Worm (Caenorhabditis elegans) whole organism, L4 larva: ENCODE measurements around the gene imph-1.

ENCODE experiments used
- F26F4.8 ChIP-seq: fragments of 200-800 bp; sonication (Bioruptor generic); conservative IDR thresholded peaks from 2 replicates; pipeline ENCODE4 v1.3.6; 2022; ENCODE audit warnings: missing genetic modification characterization, missing compliant biosample characterization
- T20F7.1 ChIP-seq: fragments of 200-800 bp; sonication (Bioruptor generic); optimal IDR thresholded peaks from 2 replicates; lab custom pipeline; 2018; ENCODE audit warnings: mild to moderate bottlenecking, missing genetic modification characterization, missing compliant biosample characterization
- Y105C5A.15 ChIP-seq: fragments of 200-800 bp; sonication (Bioruptor generic); IDR thresholded peaks from 2 replicates; pipeline ENCODE4 v1.3.6; 2022; ENCODE audit warnings: missing genetic modification characterization, missing compliant biosample characterization
- Y75B8A.6 ChIP-seq: fragments of 200-800 bp; sonication (Bioruptor generic); IDR thresholded peaks from 2 replicates; pipeline ENCODE4 v1.3.6; 2022; ENCODE audit warnings: missing genetic modification reagents, missing genetic modification characterization, missing compliant biosample characterization
- ZK546.5 ChIP-seq, 2 experiments: sonication (generic microtip); optimal IDR thresholded peaks; 2 replicates each; lab custom pipeline; 2017; ENCODE audit warnings: missing biosample characterization in 2 of 2, missing genetic modification characterization in 2 of 2
- ama-1 ChIP-seq: fragments of 150-350 bp; optimal IDR thresholded peaks from 2 replicates; lab custom pipeline; 2014; ENCODE audit warnings: inconsistent platforms, mixed read lengths
- attf-4 ChIP-seq: sonication (generic microtip); optimal IDR thresholded peaks from 3 replicates; lab custom pipeline; 2017; ENCODE audit warnings: missing biosample characterization, missing genetic modification characterization
- ceh-82 ChIP-seq: sonication (generic microtip); optimal IDR thresholded peaks from 2 replicates; lab custom pipeline; 2017; ENCODE audit warnings: missing biosample characterization, missing genetic modification characterization
- ces-1 ChIP-seq: fragments of 150-350 bp; sonication (generic microtip); optimal IDR thresholded peaks from 4 replicates; lab custom pipeline; 2014; ENCODE audit warnings: missing biosample characterization, missing genetic modification reagents, missing genetic modification characterization
- daf-16 ChIP-seq, 3 experiments: sonication (generic microtip); optimal IDR thresholded peaks; 2 replicates each; lab custom pipeline; 2016 to 2017; ENCODE audit warnings: missing genetic modification characterization in 3 of 3, missing genetic modification reagents in 3 of 3, mild to moderate bottlenecking in 2 of 3, missing compliant biosample characterization in 2 of 3, missing biosample characterization in 1 of 3, moderate library complexity in 1 of 3
- dmd-6 ChIP-seq: fragments of 200-800 bp; sonication (Bioruptor generic); IDR thresholded peaks from 2 replicates; pipeline ENCODE4 v1.3.6; 2022; ENCODE audit warnings: missing genetic modification reagents, missing genetic modification characterization, missing compliant biosample characterization
- dmd-9 ChIP-seq: fragments of 200-800 bp; sonication (Bioruptor generic); IDR thresholded peaks from 2 replicates; pipeline ENCODE4 v1.3.6; 2022; ENCODE audit warnings: missing genetic modification reagents, missing genetic modification characterization, missing compliant biosample characterization
- dpl-1 ChIP-seq: fragments of 150-350 bp; optimal IDR thresholded peaks from 2 replicates; lab custom pipeline; 2014; ENCODE audit warnings: missing biosample characterization, missing genetic modification reagents, missing genetic modification characterization
- dve-1 ChIP-seq: sonication (generic microtip); optimal IDR thresholded peaks from 2 replicates; lab custom pipeline; 2017; ENCODE audit warnings: antibody characterized with exemption, mild to moderate bottlenecking, missing genetic modification characterization, missing compliant biosample characterization; ENCODE audit not compliant: insufficient read depth
- hlh-11 ChIP-seq: fragments of 200-800 bp; sonication (Bioruptor generic); optimal IDR thresholded peaks from 2 replicates; lab custom pipeline; 2018; ENCODE audit warnings: mild to moderate bottlenecking, missing genetic modification characterization, missing compliant biosample characterization
- lim-7 ChIP-seq: fragments of 200-800 bp; sonication (Bioruptor generic); IDR thresholded peaks from 2 replicates; pipeline ENCODE4 v1.3.6; 2022; ENCODE audit warnings: missing genetic modification characterization, missing compliant biosample characterization
- lin-13 ChIP-seq: fragments of 150-350 bp; optimal IDR thresholded peaks from 2 replicates; lab custom pipeline; 2014; ENCODE audit warnings: missing biosample characterization, missing genetic modification reagents, missing genetic modification characterization
- lsy-2 ChIP-seq, 2 experiments: fragments of 150-350 bp in 1 of 2; sonication (generic microtip) in 1 of 2; optimal IDR thresholded peaks; 2 replicates each; lab custom pipeline; 2014 to 2017; ENCODE audit warnings: missing biosample characterization in 2 of 2, missing genetic modification characterization in 2 of 2
- madf-9 ChIP-seq: fragments of 200-800 bp; sonication (Bioruptor generic); conservative IDR thresholded peaks from 2 replicates; pipeline ENCODE4 v1.3.6; 2022; ENCODE audit warnings: missing genetic modification reagents, missing genetic modification characterization, missing compliant biosample characterization
- mdt-29 ChIP-seq: fragments of 200-800 bp; sonication (Bioruptor generic); IDR thresholded peaks from 2 replicates; pipeline ENCODE4 v1.3.6; 2022; ENCODE audit warnings: missing genetic modification reagents, missing genetic modification characterization, missing compliant biosample characterization
- mep-1 ChIP-seq: fragments of 150-350 bp; sonication (generic microtip); optimal IDR thresholded peaks from 3 replicates; lab custom pipeline; 2014; ENCODE audit warnings: missing biosample characterization, missing genetic modification characterization
- mes-2 ChIP-seq: sonication (generic microtip); optimal IDR thresholded peaks from 2 replicates; lab custom pipeline; 2016; ENCODE audit warnings: missing genotype, mild to moderate bottlenecking, missing genetic modification characterization, missing compliant biosample characterization; ENCODE audit not compliant: poor library complexity, severe bottlenecking
- nhr-11 ChIP-seq: fragments of 150-350 bp; optimal IDR thresholded peaks from 2 replicates; lab custom pipeline; 2014; ENCODE audit warnings: missing biosample characterization, missing genetic modification characterization
- nhr-237 ChIP-seq: sonication (generic microtip); optimal IDR thresholded peaks from 2 replicates; lab custom pipeline; 2017; ENCODE audit warnings: missing biosample characterization, missing genetic modification characterization
- nhr-25 ChIP-seq: sonication (generic microtip); optimal IDR thresholded peaks from 2 replicates; lab custom pipeline; 2017; ENCODE audit warnings: missing genetic modification characterization, mild to moderate bottlenecking, missing compliant biosample characterization, antibody characterized with exemption, moderate library complexity, borderline replicate concordance; ENCODE audit not compliant: insufficient read depth
- nhr-77 ChIP-seq: fragments of 150-350 bp; optimal IDR thresholded peaks from 2 replicates; lab custom pipeline; 2014; ENCODE audit warnings: missing biosample characterization, missing genetic modification characterization
- pha-4 ChIP-seq, 2 experiments: fragments of 150-350 bp in 1 of 2; fragments of 200-800 bp in 1 of 2; sonication (Bioruptor generic) in 1 of 2; IDR thresholded peaks in 1 of 2; optimal IDR thresholded peaks in 1 of 2; 2 replicates each; pipeline versions ENCODE4 v1.3.6 to Lab custom; 2014 to 2022; ENCODE audit warnings: missing genetic modification characterization in 2 of 2, missing genetic modification reagents in 2 of 2, missing biosample characterization in 1 of 2, missing compliant biosample characterization in 1 of 2
- php-3 ChIP-seq: fragments of 200-800 bp; sonication (Bioruptor generic); IDR thresholded peaks from 2 replicates; pipeline ENCODE4 v1.3.6; 2022; ENCODE audit warnings: missing genetic modification reagents, missing genetic modification characterization, missing compliant biosample characterization
- saeg-2 ChIP-seq: fragments of 200-800 bp; sonication (Bioruptor generic); IDR thresholded peaks from 2 replicates; pipeline ENCODE4 v1.3.6; 2022; ENCODE audit warnings: missing genetic modification reagents, missing genetic modification characterization, missing compliant biosample characterization
- snpc-4 ChIP-seq: fragments of 150-350 bp; optimal IDR thresholded peaks from 2 replicates; lab custom pipeline; 2014; ENCODE audit warnings: missing biosample characterization, missing genetic modification characterization
- tra-1 ChIP-seq: fragments of 200-800 bp; sonication (Bioruptor generic); IDR thresholded peaks from 2 replicates; pipeline ENCODE4 v1.3.6; 2022; ENCODE audit warnings: missing genetic modification reagents, missing genetic modification characterization, missing compliant biosample characterization
- unc-62 ChIP-seq, 3 experiments: fragments of 150-350 bp in 1 of 3; sonication (generic microtip); optimal IDR thresholded peaks in 2 of 3; peaks in 1 of 3; 1 replicate in 1 of 3; 2 replicates in 2 of 3; lab custom pipeline; 2014 to 2017; ENCODE audit warnings: missing biosample characterization in 3 of 3, missing genetic modification characterization in 3 of 3, missing genetic modification reagents in 3 of 3, missing genotype in 1 of 3
- zfp-3 ChIP-seq: fragments of 200-800 bp; sonication (Bioruptor generic); conservative IDR thresholded peaks from 2 replicates; pipeline ENCODE4 v1.3.6; 2022; ENCODE audit warnings: missing genetic modification reagents, missing genetic modification characterization, missing compliant biosample characterization
- zip-11 ChIP-seq: fragments of 200-800 bp; sonication (Bioruptor generic); IDR thresholded peaks from 2 replicates; pipeline ENCODE4 v1.3.6; 2022; ENCODE audit warnings: missing genetic modification characterization, missing compliant biosample characterization
- ztf-11 ChIP-seq: fragments of 150-350 bp; optimal IDR thresholded peaks from 2 replicates; lab custom pipeline; 2014; ENCODE audit warnings: missing biosample characterization, missing genetic modification characterization

The imph-1 gene

DNA sequence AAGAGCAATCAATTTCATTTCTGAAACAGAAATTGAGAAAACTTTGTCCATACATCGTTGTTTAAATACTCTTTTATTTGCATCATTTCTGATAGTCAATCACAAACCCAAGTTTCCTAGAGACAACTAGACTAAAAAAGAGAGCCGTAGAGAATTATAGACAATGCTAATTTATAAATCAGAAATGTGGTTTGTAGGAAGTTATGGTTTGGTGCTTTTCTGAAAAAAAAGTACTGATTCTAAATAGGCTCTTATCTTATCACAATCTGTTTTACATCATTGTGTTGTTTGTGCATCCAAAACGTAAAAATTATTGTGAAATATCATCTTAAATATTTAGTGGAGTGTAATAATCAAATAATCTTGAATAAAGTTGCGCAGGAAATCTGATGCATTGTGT lies 12.8 kb upstream of the imph-1 start, which contains the start of gene ugt-62 (continued):
- TF ChIP-seq F26F4.8 (GFP tag; lab: Robert Waterston, UW) (no peak), daf-16 (GFP tag; optimal IDR thresholded peaks at IDR 0.05; lab: Kevin White, UChicago) (no peak), daf-16 (tag; optimal IDR thresholded peaks at IDR 0.05; lab: Kevin White, UChicago) (peak; percentile 86), tra-1 (GFP tag; lab: Robert Waterston, UW) (no peak), ceh-82 (tag; lab: Kevin White, UChicago) (no peak), dmd-9 (no peak), dmd-6 (GFP tag; lab: Robert Waterston, UW) (peak; percentile 84), php-3 (GFP tag; lab: Robert Waterston, UW) (peak; percentile 71), hlh-11 (tag; lab: Kevin White, UChicago) (peak; percentile 76), nhr-77 (peak; percentile 80)
- TF ChIP-seq, all 104 proteins: peak for 12

DNA sequence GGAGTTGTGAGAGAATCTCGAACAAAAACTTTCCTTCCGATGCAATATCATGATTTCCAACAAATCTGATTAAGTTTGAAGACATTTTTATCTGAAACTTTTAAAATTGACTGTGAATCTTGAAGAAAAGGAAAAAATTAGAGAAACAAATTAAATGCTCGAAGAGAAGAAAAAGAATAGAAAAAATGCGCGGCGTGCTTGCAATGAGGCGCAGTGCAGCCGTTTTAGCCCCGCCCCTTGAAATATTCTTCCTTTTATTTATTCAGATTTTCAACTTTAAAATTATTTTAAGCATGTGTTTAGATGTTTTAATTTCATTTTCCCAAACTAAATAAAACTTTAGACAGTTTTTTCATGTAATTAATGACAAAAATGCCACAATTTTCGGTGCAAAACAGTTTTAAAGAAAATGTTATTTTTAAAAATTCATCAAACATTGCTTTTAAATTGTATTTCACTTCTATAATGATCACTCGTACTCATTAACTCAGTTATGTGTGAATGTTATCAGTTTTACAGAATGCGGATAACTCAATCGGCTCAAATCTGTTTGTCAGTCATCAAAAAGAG lies 11.0 kb upstream of the imph-1 start, which contains the start of the genes mrps-34 and cisd-3.1:
mrps-34 (minus strand) TSS at position 91 of the 570 bp plus-strand sequence.
cisd-3.1 (plus strand) TSS at position 520 of the 570 bp plus-strand sequence.
- TF ChIP-seq dpl-1 (GFP tag; lab: Kevin White, UChicago) = peak; percentile 25
- peak in 1 of 2 experiments; percentile 46 for TF ChIP-seq lsy-2 (tag; optimal IDR thresholded peaks at IDR 0.05; lab: Kevin White, UChicago)
- TF ChIP-seq ceh-82 (tag; lab: Kevin White, UChicago) = no peak
- TF ChIP-seq mes-2 (tag; lab: Kevin White, UChicago) = peak; percentile 54
- peak; percentile 20 for TF ChIP-seq mep-1

DNA sequence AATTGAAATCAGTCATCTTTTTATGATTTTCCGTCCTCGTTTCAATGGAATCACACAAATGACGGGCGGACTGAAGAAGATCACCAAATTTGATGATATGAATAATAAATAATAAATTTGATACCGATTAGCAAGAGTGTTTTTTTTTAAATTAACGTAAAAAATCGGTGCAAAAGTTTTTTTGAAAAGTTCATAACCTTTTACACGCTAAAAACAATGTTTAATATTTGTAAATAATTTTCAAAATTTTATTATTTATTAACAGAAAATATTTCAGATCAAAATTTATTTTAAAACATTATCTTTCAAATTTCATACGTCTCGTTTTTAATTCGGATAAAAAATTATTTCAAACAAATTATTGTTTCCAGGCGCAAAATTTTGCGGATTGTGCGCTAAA lies 8.5 kb upstream of the imph-1 start, which contains the start of gene M88.3:
M88.3 (minus strand) TSS at position 101 of the 400 bp plus-strand sequence.
- no peak for TF ChIP-seq nhr-77
- TF ChIP-seq pha-4 (GFP tag; IDR thresholded peaks at IDR 0.05; lab: Robert Waterston, UW) = no peak
- TF ChIP-seq pha-4 (tag; optimal IDR thresholded peaks at IDR 0.05; lab: Kevin White, UChicago) = no peak
- TF ChIP-seq nhr-11 (tag; lab: Kevin White, UChicago) = no peak
- TF ChIP-seq ces-1 (GFP tag; lab: Kevin White, UChicago) = no peak
- TF ChIP-seq zip-11 = no peak
- no peak for TF ChIP-seq mdt-29
- no peak for TF ChIP-seq zfp-3 (GFP tag; lab: Robert Waterston, UW)
- TF ChIP-seq ama-1 (lab: Kevin White, UChicago) = no peak
- no peak for TF ChIP-seq saeg-2 (GFP tag; lab: Robert Waterston, UW)
- no peak for TF ChIP-seq madf-9 (GFP tag; lab: Robert Waterston, UW)
- no peak for TF ChIP-seq nhr-25
- TF ChIP-seq mep-1 = no peak
- TF ChIP-seq lin-13 = no peak
- TF ChIP-seq attf-4 (tag; lab: Kevin White, UChicago) = no peak
- no peak for TF ChIP-seq T20F7.1
- TF ChIP-seq dve-1 (tag; lab: Kevin White, UChicago) = no peak
- no peak for TF ChIP-seq snpc-4 (tag; lab: Kevin White, UChicago)
- TF ChIP-seq ZK546.5 (tag; optimal IDR thresholded peaks at IDR 0.05; lab: Kevin White, UChicago) = no peak
- TF ChIP-seq, all 104 proteins: peak for 0

DNA sequence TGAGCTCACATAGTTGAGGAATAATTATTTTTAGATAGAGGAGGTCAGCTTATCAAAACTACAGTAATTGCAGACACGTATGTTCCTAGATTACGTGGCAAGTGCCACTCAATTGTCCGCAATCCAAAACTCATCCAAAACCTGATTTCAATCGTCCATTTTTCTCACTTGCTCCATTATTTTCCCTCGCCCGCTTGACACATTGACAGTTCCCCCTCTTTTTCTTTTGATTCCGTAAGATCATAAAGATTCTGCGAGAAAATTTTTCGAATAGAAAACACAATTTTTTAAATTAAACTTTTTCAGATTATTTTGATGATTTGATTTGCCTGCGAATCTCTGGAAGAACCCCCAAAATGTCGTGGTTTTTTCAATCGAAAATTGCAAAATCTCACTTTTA lies 4.7 kb upstream of the imph-1 start, which contains the start of gene M88.4:
M88.4 (plus strand) TSS at position 301 of the 400 bp plus-strand sequence.
- TF ChIP-seq ZK546.5 (tag; optimal IDR thresholded peaks at IDR 0.05; lab: Kevin White, UChicago) (no peak), Y105C5A.15 (GFP tag; lab: Robert Waterston, UW) (no peak), unc-62 (GFP tag; optimal IDR thresholded peaks at IDR 0.05 in 1 of 2; lab: Kevin White, UChicago) (peak in 1 of 2 experiments; percentile 2), unc-62 (tag; optimal IDR thresholded peaks at IDR 0.05; lab: Kevin White, UChicago) (no peak), ztf-11 (no peak), nhr-237 (no peak), lim-7 (no peak), Y75B8A.6 (no peak), snpc-4 (tag; lab: Kevin White, UChicago) (no peak)
